Worm (Caenorhabditis elegans) whole organism, L4/young adult: ENCODE results near the gene EEED8.2.

Source experiments
- dao-5 ChIP-seq: sonication (generic microtip); optimal IDR thresholded peaks from 2 replicates; lab custom pipeline; 2016; ENCODE audit warnings: missing genotype, missing genetic modification characterization, moderate library complexity, missing compliant biosample characterization
- him-1 ChIP-seq: sonication (generic microtip); optimal IDR thresholded peaks from 2 replicates; lab custom pipeline; 2016; ENCODE audit warnings: missing genotype, missing genetic modification reagents, missing genetic modification characterization, missing compliant biosample characterization

DNA sequence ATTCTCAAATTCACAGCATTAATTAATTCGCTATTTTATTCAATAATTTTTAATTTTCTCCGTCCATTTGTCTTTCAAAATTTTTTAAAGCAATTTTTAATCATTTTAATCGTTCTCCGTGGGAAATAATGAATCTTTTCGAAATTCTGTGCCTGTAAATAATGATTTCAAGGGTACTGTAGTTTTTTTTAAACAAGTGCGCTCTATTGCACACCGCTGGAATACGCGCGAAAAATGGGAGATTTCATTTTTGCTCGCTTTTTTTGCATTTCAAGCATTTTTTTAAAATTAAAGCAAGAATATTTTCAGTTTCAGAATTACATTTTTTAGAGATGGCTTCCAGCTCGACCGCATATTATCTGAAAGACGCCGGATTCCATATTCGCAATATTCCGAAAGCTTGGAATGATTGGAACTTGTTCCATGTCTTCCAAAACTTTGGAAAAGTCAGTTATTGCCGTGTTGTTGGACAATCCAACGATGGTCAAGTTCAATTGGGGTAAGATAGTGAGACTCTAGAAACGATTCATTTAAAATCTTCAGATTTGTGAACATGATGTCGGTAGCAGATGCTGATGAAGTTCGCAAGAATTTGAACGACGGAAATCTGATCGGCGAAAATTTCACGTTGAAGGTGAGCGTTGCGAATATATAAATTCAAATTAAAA lies 4.6 kb downstream of the EEED8.2 start, which contains the start of gene tofu-6:
- TF ChIP-seq dao-5 (tag; lab: Kevin White, UChicago) (no peak), him-1 (tag; lab: Kevin White, UChicago) (no peak)
